Fruit fly (Drosophila melanogaster) whole organism, adult: ENCODE data around the gene janB.

ENCODE experiments used
- CG11617 ChIP-seq: fragments of 200-800 bp; sonication (Bioruptor generic); optimal IDR thresholded peaks from 2 replicates; lab custom pipeline; 2017; ENCODE audit warnings: mild to moderate bottlenecking, missing biosample characterization, missing genetic modification reagents, missing genetic modification characterization
- CG12768 ChIP-seq: fragments of 200-800 bp; sonication (Bioruptor generic); optimal IDR thresholded peaks from 2 replicates; lab custom pipeline; 2017; ENCODE audit warnings: missing biosample characterization, missing genetic modification characterization, mild to moderate bottlenecking, moderate library complexity, missing genetic modification reagents
- CG14711 ChIP-seq: fragments of 200-800 bp; sonication (Bioruptor generic); optimal IDR thresholded peaks from 2 replicates; lab custom pipeline; 2018; ENCODE audit warnings: missing biosample characterization, mild to moderate bottlenecking, missing genetic modification characterization, moderate library complexity
- CG1620 ChIP-seq: fragments of 200-800 bp; sonication (Bioruptor generic); optimal IDR thresholded peaks from 2 replicates; lab custom pipeline; 2016; ENCODE audit warnings: missing biosample characterization, missing genetic modification characterization
- CG33017 ChIP-seq: fragments of 200-800 bp; sonication (Bioruptor generic); optimal IDR thresholded peaks from 2 replicates; lab custom pipeline; 2018; ENCODE audit warnings: missing biosample characterization, mild to moderate bottlenecking, missing genetic modification characterization, moderate library complexity
- CG5204 ChIP-seq: fragments of 200-800 bp; sonication (Bioruptor generic); optimal IDR thresholded peaks from 2 replicates; lab custom pipeline; 2016; ENCODE audit warnings: missing biosample characterization, missing genetic modification characterization
- CG7045 ChIP-seq: fragments of 200-800 bp; sonication (Bioruptor generic); optimal IDR thresholded peaks from 2 replicates; lab custom pipeline; 2017; ENCODE audit warnings: missing biosample characterization, mild to moderate bottlenecking, missing genetic modification characterization
- CG7101 ChIP-seq: fragments of 200-800 bp; sonication (Bioruptor generic); optimal IDR thresholded peaks from 2 replicates; lab custom pipeline; 2018; ENCODE audit warnings: missing biosample characterization, mild to moderate bottlenecking, missing genetic modification characterization, moderate library complexity
- Clk ChIP-seq: fragments of 200-800 bp; sonication (Bioruptor generic); optimal IDR thresholded peaks from 2 replicates; lab custom pipeline; 2017; ENCODE audit warnings: missing biosample characterization, missing genetic modification characterization
- Crg-1 ChIP-seq: fragments of 200-800 bp; sonication (Bioruptor generic); optimal IDR thresholded peaks from 2 replicates; lab custom pipeline; 2016; ENCODE audit warnings: missing biosample characterization, missing genetic modification characterization
- Hr96 ChIP-seq: fragments of 200-800 bp; sonication (Bioruptor generic); optimal IDR thresholded peaks from 2 replicates; lab custom pipeline; 2016; ENCODE audit warnings: missing biosample characterization, missing genetic modification characterization
- Mnt ChIP-seq: fragments of 200-800 bp; sonication (Bioruptor generic); optimal IDR thresholded peaks from 2 replicates; lab custom pipeline; 2016; ENCODE audit warnings: missing biosample characterization, mild to moderate bottlenecking, missing genetic modification characterization
- bab1 ChIP-seq: fragments of 200-800 bp; sonication (Bioruptor generic); optimal IDR thresholded peaks from 3 replicates; lab custom pipeline; 2019; ENCODE audit warnings: missing biosample characterization, mild to moderate bottlenecking, missing genetic modification characterization, moderate library complexity
- cic ChIP-seq: fragments of 200-800 bp; sonication (Bioruptor generic); optimal IDR thresholded peaks from 2 replicates; lab custom pipeline; 2017; ENCODE audit warnings: missing biosample characterization, mild to moderate bottlenecking, missing genetic modification characterization, moderate library complexity
- cnc ChIP-seq, 2 experiments: fragments of >200 bp; optimal IDR thresholded peaks; 2 replicates each; lab custom pipeline; 2017
- kay ChIP-seq: fragments of 200-800 bp; sonication (Bioruptor generic); peaks from one replicate; lab custom pipeline; 2016; ENCODE audit warnings: missing biosample characterization, missing genetic modification characterization, borderline replicate concordance
- ovo ChIP-seq: fragments of 200-800 bp; sonication (Bioruptor generic); optimal IDR thresholded peaks from 2 replicates; lab custom pipeline; 2016; ENCODE audit warnings: missing biosample characterization, missing genetic modification characterization
- pad ChIP-seq: fragments of 200-800 bp; sonication (Bioruptor generic); optimal IDR thresholded peaks from 3 replicates; lab custom pipeline; 2017; ENCODE audit warnings: missing biosample characterization, missing genetic modification characterization, mild to moderate bottlenecking, moderate library complexity, missing genetic modification reagents
- tj ChIP-seq: fragments of 200-800 bp; sonication (Bioruptor generic); optimal IDR thresholded peaks from 3 replicates; lab custom pipeline; 2017; ENCODE audit warnings: missing biosample characterization, mild to moderate bottlenecking, missing genetic modification characterization, moderate library complexity
- toe ChIP-seq: fragments of 200-800 bp; sonication (Bioruptor generic); optimal IDR thresholded peaks from 2 replicates; lab custom pipeline; 2016; ENCODE audit warnings: missing biosample characterization, missing genetic modification characterization

The janB gene

DNA sequence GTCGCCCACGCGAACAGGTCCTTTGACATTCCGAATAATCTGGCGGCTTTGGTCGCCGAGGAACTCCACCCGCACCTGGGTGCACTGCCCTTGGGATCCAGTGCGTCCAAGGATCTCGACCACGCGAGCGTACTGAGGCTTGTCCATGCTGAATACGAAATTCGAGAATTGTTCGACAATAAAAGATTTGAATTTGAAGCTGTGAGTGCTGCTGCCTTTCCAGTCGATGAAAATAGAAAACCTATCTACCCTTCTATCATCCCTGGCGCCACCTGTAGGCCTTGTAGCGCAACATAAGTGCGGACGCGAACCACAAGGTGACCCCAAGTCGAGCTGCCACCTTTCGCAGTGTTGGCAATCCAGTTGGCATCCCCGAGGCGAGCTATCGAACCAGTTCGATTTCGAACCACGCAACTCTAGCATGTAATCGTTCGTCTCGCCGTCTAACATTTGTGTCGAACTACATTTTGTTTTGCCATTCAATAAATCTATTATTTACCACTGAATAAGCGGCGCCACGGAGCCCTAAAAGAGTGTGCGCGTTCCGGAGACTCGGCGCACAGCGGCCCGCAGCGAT is 16.0 kb downstream of the janB start, which contains the start of the genes RpS28a and Axn:
TSS of gene RpS28a (minus strand) at position 197 of the 577 bp plus-strand sequence.
TSS of gene Axn (plus strand) at position 391 of the 577 bp plus-strand sequence.
- TF ChIP-seq CG14711 (tag; lab: Kevin White, UChicago) (peak; percentile 57), kay (no peak), cic (GFP tag; lab: Kevin White, UChicago) (no peak), CG12768 (no peak), Hr96 (GFP tag; lab: Kevin White, UChicago) (no peak), CG5204 (no peak), CG1620 (GFP tag; lab: Kevin White, UChicago) (no peak), Mnt (GFP tag; lab: Kevin White, UChicago) (peak; percentile 5), CG11617 (GFP tag; lab: Kevin White, UChicago) (no peak), toe (no peak)

DNA sequence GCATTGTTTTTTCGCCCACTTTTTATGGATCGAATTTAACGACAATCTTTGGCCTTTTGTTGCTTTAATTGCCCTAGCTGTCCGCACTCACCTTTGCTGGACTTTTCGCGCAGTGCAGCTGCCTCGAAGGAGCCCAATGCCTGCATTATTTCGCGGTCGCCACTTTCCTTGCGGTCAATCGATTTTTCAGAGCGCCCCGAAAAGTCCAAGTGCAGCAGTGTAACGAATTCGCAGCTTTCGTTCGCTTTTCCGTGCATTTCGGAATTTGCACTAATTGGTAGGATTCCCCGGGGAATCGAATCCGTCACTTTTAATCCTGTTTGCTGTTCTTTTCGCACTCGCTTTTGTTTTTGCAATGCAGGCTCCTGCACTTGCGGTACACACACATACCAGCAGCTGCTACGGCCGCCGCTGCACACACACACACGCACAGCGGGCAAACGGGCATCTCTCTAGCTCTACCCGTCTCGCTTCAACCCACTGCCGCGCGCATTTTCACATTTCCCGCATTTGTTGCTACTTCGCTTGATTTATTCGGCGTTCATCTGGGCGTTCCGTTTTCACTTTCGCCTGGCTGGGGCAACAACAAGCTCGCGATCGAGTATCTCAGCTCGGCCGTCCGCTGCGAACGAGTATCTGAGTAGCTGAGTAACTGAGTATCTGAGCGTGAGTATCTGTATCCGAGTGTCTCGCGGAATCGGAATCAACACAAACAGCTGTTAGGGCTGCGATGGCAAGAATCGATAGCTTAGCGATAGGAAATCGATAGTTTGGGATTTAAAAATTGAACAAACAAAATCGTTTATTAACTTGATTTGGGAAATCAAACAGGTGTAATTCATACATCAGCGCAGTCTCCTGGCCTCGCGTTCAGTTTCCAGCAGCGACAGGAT is 16.7 kb downstream of the janB start, which contains the start of gene Mgat2:
TSS of gene Mgat2 (minus strand) at position 663 of the 893 bp plus-strand sequence.
- TF ChIP-seq bab1 (GFP tag; lab: Kevin White, UChicago) (peak; percentile 41), cic (GFP tag; lab: Kevin White, UChicago) (peak; percentile 85), CG12768 (peak; percentile 67), ovo (no peak), CG33017 (tag; lab: Kevin White, UChicago) (peak; percentile 65), CG7101 (tag; lab: Kevin White, UChicago) (peak; percentile 42), CG11617 (GFP tag; lab: Kevin White, UChicago) (peak; percentile 53), CG7045 (GFP tag; lab: Kevin White, UChicago) (peak; percentile 50), CG1620 (GFP tag; lab: Kevin White, UChicago) (no peak), Hr96 (GFP tag; lab: Kevin White, UChicago) (peak; percentile 72), Mnt (GFP tag; lab: Kevin White, UChicago) (peak; percentile 75), CG14711 (tag; lab: Kevin White, UChicago) (no peak), tj (GFP tag; lab: Kevin White, UChicago) (peak; percentile 28)

DNA sequence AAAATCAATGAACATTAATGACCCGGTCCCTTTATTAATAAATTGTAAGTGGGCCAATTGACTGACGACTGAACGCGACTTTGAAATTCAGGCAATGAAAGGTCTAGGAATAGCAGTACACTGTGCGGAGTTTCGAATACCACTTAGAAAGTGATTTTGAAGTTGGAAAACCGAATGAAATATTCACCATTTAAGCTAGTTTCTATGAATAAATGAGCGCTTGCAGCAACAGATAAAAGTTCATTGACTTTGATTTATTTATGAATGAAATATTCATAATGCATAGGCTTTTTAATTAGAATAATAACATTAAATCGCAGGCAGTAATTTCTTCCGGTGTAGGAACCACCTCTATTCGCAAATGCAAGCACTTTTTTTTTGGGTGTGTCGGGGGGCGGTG is 17.5 kb downstream of the janB start:
- TF ChIP-seq bab1 (GFP tag; lab: Kevin White, UChicago) = peak; percentile 19
- TF ChIP-seq CG11617 (GFP tag; lab: Kevin White, UChicago) = no peak
- TF ChIP-seq tj (GFP tag; lab: Kevin White, UChicago) = peak; percentile 89

DNA sequence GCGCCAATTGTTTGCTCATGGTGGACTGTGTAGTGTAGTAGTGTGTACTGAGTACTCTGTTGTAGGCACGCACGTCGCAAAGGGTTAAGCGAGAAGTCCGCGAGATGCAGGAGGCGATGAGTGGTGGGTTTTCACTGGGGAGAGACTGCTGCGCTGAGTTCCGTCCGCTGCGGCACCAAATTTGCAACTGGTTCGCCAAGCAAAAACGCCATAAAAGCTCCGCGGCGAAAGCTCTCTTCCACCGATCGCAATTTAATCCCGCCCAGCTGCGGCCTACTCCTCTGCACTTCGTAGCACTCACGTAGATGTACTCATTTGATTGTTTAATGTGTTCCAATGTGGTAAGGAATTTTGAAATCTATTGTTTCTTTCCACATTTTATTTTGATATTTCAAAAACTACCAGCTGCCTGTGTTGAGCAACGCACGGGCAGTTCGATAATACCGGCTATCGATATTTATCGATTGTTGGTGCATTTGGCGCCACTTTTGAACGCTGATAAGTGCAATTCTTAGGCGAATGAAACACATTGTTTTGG is 23.5 kb downstream of the janB start, which contains the start of gene CG7920:
TSS of gene CG7920 (minus strand) at position 308 of the 538 bp plus-strand sequence.
- TF ChIP-seq ovo (no peak), pad (GFP tag; lab: Kevin White, UChicago) (peak; percentile 67), CG1620 (GFP tag; lab: Kevin White, UChicago) (peak; percentile 59), CG12768 (peak; percentile 41), Clk (GFP tag; lab: Kevin White, UChicago) (no peak), CG33017 (tag; lab: Kevin White, UChicago) (peak; percentile 45), CG5204 (no peak), Mnt (GFP tag; lab: Kevin White, UChicago) (peak; percentile 37), CG14711 (tag; lab: Kevin White, UChicago) (peak; percentile 60), CG7101 (tag; lab: Kevin White, UChicago) (peak; percentile 69), tj (GFP tag; lab: Kevin White, UChicago) (no peak), Hr96 (GFP tag; lab: Kevin White, UChicago) (peak; percentile 68), kay (no peak), cic (GFP tag; lab: Kevin White, UChicago) (peak; percentile 31), CG11617 (GFP tag; lab: Kevin White, UChicago) (peak; percentile 54), toe (peak; percentile 7), cnc (optimal IDR thresholded peaks at IDR 0.05; lab: Kevin White, UChicago) (peak in 1 of 2 experiments; percentile 62), bab1 (GFP tag; lab: Kevin White, UChicago) (peak; percentile 83), Crg-1 (GFP tag; lab: Kevin White, UChicago) (peak; percentile 72), CG7045 (GFP tag; lab: Kevin White, UChicago) (peak; percentile 37)

DNA sequence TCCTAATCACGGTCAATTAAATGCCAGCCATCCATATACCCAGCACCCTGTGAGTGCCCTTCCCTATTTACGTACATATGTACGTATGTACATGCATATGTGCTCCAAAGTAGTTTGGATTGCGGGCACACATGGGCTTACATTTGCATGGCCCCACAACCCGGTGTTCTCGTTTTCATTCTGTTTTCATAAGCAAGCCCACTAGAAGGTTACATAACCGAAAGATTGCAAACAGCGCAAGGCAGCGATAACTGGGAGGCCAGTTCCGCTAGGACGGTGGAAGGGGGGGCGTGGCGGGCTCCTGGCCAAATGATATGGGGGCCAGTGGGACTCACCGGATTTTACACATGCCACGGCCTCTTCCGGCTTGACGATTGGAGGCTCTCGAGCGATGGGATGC is 24.0 kb downstream of the janB start:
- TF ChIP-seq cic (GFP tag; lab: Kevin White, UChicago) = peak; percentile 49
- TF ChIP-seq bab1 (GFP tag; lab: Kevin White, UChicago) = no peak
- no peak for TF ChIP-seq kay

DNA sequence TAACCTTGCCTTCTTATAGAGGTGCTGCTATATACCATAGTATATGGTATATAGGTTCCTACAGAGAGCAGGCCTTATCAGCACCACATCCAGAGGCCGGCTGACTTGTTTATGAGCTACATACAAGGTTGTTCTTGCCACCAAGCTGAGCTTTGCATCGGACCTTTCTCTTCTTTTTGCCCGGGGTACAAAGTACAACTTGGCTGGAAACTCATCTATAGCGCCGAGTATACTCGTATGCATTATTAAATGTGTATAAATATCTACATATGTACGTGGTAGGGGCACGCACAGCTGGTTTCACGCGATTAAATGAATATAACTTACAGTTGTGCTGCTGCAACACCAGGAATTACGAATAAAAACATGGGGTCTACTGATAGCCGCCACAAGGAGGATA is 24.6 kb downstream of the janB start:
- peak; percentile 37 for TF ChIP-seq CG12768
- TF ChIP-seq cnc (optimal IDR thresholded peaks at IDR 0.05; lab: Kevin White, UChicago) = no peak
- TF ChIP-seq ovo = no peak
- TF ChIP-seq CG5204 = no peak
- no peak for TF ChIP-seq Clk (GFP tag; lab: Kevin White, UChicago)
- TF ChIP-seq kay = no peak
- no peak for TF ChIP-seq Hr96 (GFP tag; lab: Kevin White, UChicago)
